Worm (Caenorhabditis elegans): ENCODE measurements around the gene R08A2.7.

DNA sequence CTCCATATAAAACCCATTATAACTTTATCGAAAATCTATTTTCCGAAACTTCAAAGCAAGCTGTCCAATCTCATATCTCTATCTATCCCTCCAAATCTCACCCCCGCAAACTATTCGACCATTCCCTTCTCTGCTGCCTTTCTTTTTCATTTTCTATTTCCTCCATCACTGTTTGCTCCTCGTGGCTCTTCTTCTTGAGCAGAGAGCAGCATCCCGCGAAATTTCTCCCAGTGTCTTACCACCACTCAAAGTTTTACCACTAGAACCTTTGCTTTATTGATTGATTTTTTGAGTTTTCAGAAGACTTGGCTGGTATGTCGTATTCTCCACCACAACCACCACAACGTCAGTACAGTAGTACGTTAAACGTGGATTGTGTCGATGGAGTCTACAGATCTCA, 6.2 kb downstream of the R08A2.7 start, which contains the start of gene oig-3:
- TF ChIP-seq F33H1.4 (GFP tag; IDR thresholded peaks at IDR 0.05) (no peak), Y56A3A.18 (GFP tag; IDR thresholded peaks at IDR 0.05) (no peak), snpc-4 (GFP tag; optimal IDR thresholded peaks at IDR 0.05) (no peak), snpc-4 (tag; optimal IDR thresholded peaks at IDR 0.05) (no peak), attf-5 (GFP tag; optimal IDR thresholded peaks at IDR 0.05) (no peak)
